Fruit fly (Drosophila melanogaster) whole organism, embryonic: ENCODE results near the gene wdb.
A peak's percentile ranks its signal among the peaks of the same experiment; 100 is the strongest.

Experiments used
- CG10209 ChIP-seq: fragments of 200-800 bp; sonication (Bioruptor generic); optimal IDR thresholded peaks from 3 replicates; lab custom pipeline; 2017; ENCODE audit warnings: missing biosample characterization, mild to moderate bottlenecking, missing genetic modification characterization, missing genetic modification reagents
- CG10462 ChIP-seq: fragments of 200-800 bp; sonication (Bioruptor generic); optimal IDR thresholded peaks from 2 replicates; lab custom pipeline; 2016; ENCODE audit warnings: missing biosample characterization, missing genetic modification characterization
- CG12071 ChIP-seq: fragments of 200-800 bp; sonication (Bioruptor generic); optimal IDR thresholded peaks from 3 replicates; lab custom pipeline; 2018; ENCODE audit warnings: missing biosample characterization, mild to moderate bottlenecking, missing genetic modification characterization
- CG12155 ChIP-seq: fragments of 200-800 bp; sonication (Bioruptor generic); optimal IDR thresholded peaks from 3 replicates; lab custom pipeline; 2016; ENCODE audit warnings: missing biosample characterization, missing genetic modification characterization
- CG13123 ChIP-seq: fragments of 200-800 bp; sonication (Bioruptor generic); optimal IDR thresholded peaks from 2 replicates; lab custom pipeline; 2016; ENCODE audit warnings: missing biosample characterization, missing genetic modification characterization
- CG13775 ChIP-seq: fragments of 200-800 bp; sonication (Bioruptor generic); optimal IDR thresholded peaks from 3 replicates; lab custom pipeline; 2017; ENCODE audit warnings: missing biosample characterization, mild to moderate bottlenecking, missing genetic modification characterization
- CG14014 ChIP-seq: fragments of 200-800 bp; sonication (Bioruptor generic); IDR thresholded peaks from 2 replicates; pipeline ENCODE4 v1.3.6; 2022; ENCODE audit warnings: missing biosample characterization, missing genetic modification characterization
- CG14710 ChIP-seq: fragments of 200-800 bp; sonication (Bioruptor generic); optimal IDR thresholded peaks from 3 replicates; lab custom pipeline; 2019; ENCODE audit warnings: missing biosample characterization, mild to moderate bottlenecking, missing genetic modification characterization, moderate library complexity
- CG1602 ChIP-seq: fragments of 200-800 bp; sonication (Bioruptor generic); optimal IDR thresholded peaks from 3 replicates; lab custom pipeline; 2016; ENCODE audit warnings: missing biosample characterization, missing genetic modification characterization
- CG1603 ChIP-seq: fragments of 200-800 bp; sonication (Bioruptor generic); optimal IDR thresholded peaks from 2 replicates; lab custom pipeline; 2019; ENCODE audit warnings: missing biosample characterization, mild to moderate bottlenecking, missing genetic modification characterization, moderate library complexity
- CG18619 ChIP-seq: fragments of 200-800 bp; sonication (Bioruptor generic); optimal IDR thresholded peaks from 3 replicates; lab custom pipeline; 2017; ENCODE audit warnings: missing biosample characterization, mild to moderate bottlenecking, missing genetic modification characterization
- CG2875 ChIP-seq: fragments of 200-800 bp; sonication (Bioruptor generic); optimal IDR thresholded peaks from 2 replicates; lab custom pipeline; 2017; ENCODE audit warnings: missing biosample characterization, mild to moderate bottlenecking, missing genetic modification characterization, missing genetic modification reagents
- CG31441 ChIP-seq: fragments of 200-800 bp; sonication (Bioruptor generic); IDR thresholded peaks from 2 replicates; pipeline ENCODE4 v1.3.6; 2022; ENCODE audit warnings: missing biosample characterization, missing genetic modification characterization
- CG32767 ChIP-seq: fragments of 200-800 bp; sonication (Bioruptor generic); IDR thresholded peaks from 2 replicates; pipeline ENCODE4 v1.3.6; 2022; ENCODE audit warnings: missing biosample characterization, missing genetic modification characterization
- CG34376 ChIP-seq: fragments of 200-800 bp; sonication (Bioruptor generic); optimal IDR thresholded peaks from 2 replicates; lab custom pipeline; 2018; ENCODE audit warnings: missing biosample characterization, mild to moderate bottlenecking, missing genetic modification characterization
- CG4617 ChIP-seq: fragments of 200-800 bp; sonication (Bioruptor generic); optimal IDR thresholded peaks from 3 replicates; lab custom pipeline; 2016; ENCODE audit warnings: missing biosample characterization, missing genetic modification characterization, borderline replicate concordance
- CG7987 ChIP-seq: fragments of 200-800 bp; sonication (Bioruptor generic); optimal IDR thresholded peaks from 2 replicates; lab custom pipeline; 2018; ENCODE audit warnings: missing biosample characterization, mild to moderate bottlenecking, missing genetic modification characterization, moderate library complexity
- Dfd ChIP-seq, 2 experiments: fragments of >200 bp; optimal IDR thresholded peaks; 2 replicates each; lab custom pipeline; 2017; ENCODE audit warnings: missing biosample characterization in 2 of 2, missing genetic modification characterization in 2 of 2
- E2f1 ChIP-seq: fragments of 200-800 bp; sonication (Bioruptor generic); IDR thresholded peaks from 2 replicates; pipeline ENCODE4 v1.3.6; 2022; ENCODE audit warnings: missing biosample characterization, missing genetic modification characterization
- Gsc ChIP-seq: fragments of 200-800 bp; sonication (Bioruptor generic); IDR thresholded peaks from 2 replicates; pipeline ENCODE4 v1.3.6; 2022; ENCODE audit warnings: missing biosample characterization, missing genetic modification characterization
- Mad ChIP-seq: fragments of 200-800 bp; sonication (Bioruptor generic); optimal IDR thresholded peaks from 2 replicates; lab custom pipeline; 2016; ENCODE audit warnings: missing biosample characterization, missing genetic modification characterization
- Nf-YC ChIP-seq: fragments of 200-800 bp; optimal IDR thresholded peaks from 3 replicates; lab custom pipeline; 2019; ENCODE audit warnings: missing biosample characterization, mild to moderate bottlenecking, missing genetic modification characterization, moderate library complexity
- Rfx ChIP-seq: fragments of 200-800 bp; sonication (Bioruptor generic); IDR thresholded peaks from 2 replicates; pipeline ENCODE4 v1.3.6; 2022; ENCODE audit warnings: missing biosample characterization, missing genetic modification characterization
- Sox102F ChIP-seq: fragments of 200-800 bp; sonication (Bioruptor generic); optimal IDR thresholded peaks from 2 replicates; lab custom pipeline; 2018; ENCODE audit warnings: missing biosample characterization, mild to moderate bottlenecking, missing genetic modification characterization, moderate library complexity
- Spps ChIP-seq: fragments of 200-800 bp; sonication (Bioruptor generic); optimal IDR thresholded peaks from 2 replicates; lab custom pipeline; 2018; ENCODE audit warnings: missing biosample characterization, mild to moderate bottlenecking, missing genetic modification characterization
- Sry-β ChIP-seq: fragments of 200-800 bp; sonication (Bioruptor generic); optimal IDR thresholded peaks from 2 replicates; lab custom pipeline; 2018; ENCODE audit warnings: missing biosample characterization, mild to moderate bottlenecking, missing genetic modification characterization, moderate library complexity
- Trl ChIP-seq, 3 experiments: fragments of >200 bp in 2 of 3; fragments of 200-800 bp in 1 of 3; sonication (Bioruptor generic) in 1 of 3; optimal IDR thresholded peaks; 2 replicates in 1 of 3; 3 replicates in 2 of 3; lab custom pipeline; 2016 to 2017; ENCODE audit warnings: missing biosample characterization in 1 of 3, missing genetic modification characterization in 1 of 3
- Vsx1 ChIP-seq: fragments of 200-800 bp; sonication (Bioruptor generic); optimal IDR thresholded peaks from 2 replicates; lab custom pipeline; 2017; ENCODE audit warnings: missing biosample characterization, mild to moderate bottlenecking, missing genetic modification characterization, missing genetic modification reagents
- abd-A ChIP-seq: fragments of 200-800 bp; sonication (Bioruptor generic); optimal IDR thresholded peaks from 3 replicates; lab custom pipeline; 2019; ENCODE audit warnings: missing biosample characterization, mild to moderate bottlenecking, missing genetic modification characterization, moderate library complexity
- bab2 ChIP-seq: fragments of 200-800 bp; sonication (Bioruptor generic); optimal IDR thresholded peaks from 2 replicates; lab custom pipeline; 2016; ENCODE audit warnings: missing biosample characterization, missing genetic modification characterization
- chinmo ChIP-seq: fragments of 200-800 bp; sonication (Bioruptor generic); IDR thresholded peaks from 4 replicates; pipeline ENCODE4 v1.3.6; 2022; ENCODE audit warnings: missing biosample characterization, missing genetic modification characterization; ENCODE audit not compliant: partially characterized antibody
- da ChIP-seq: fragments of 200-800 bp; sonication (Bioruptor generic); optimal IDR thresholded peaks from 2 replicates; lab custom pipeline; 2016; ENCODE audit warnings: missing biosample characterization, missing genetic modification characterization
- danr ChIP-seq: fragments of 200-800 bp; sonication (Bioruptor generic); IDR thresholded peaks from 2 replicates; pipeline ENCODE4 v1.3.6; 2022; ENCODE audit warnings: missing biosample characterization, missing genetic modification characterization
- ems ChIP-seq: fragments of 200-800 bp; sonication (Bioruptor generic); optimal IDR thresholded peaks from 3 replicates; lab custom pipeline; 2016; ENCODE audit warnings: missing biosample characterization, missing genetic modification characterization
- ewg ChIP-seq: fragments of 200-800 bp; sonication (Bioruptor generic); optimal IDR thresholded peaks from 3 replicates; lab custom pipeline; 2017; ENCODE audit warnings: mild to moderate bottlenecking, missing biosample characterization, missing genetic modification reagents, missing genetic modification characterization
- fd3F ChIP-seq: fragments of 200-800 bp; sonication (Bioruptor generic); optimal IDR thresholded peaks from 2 replicates; lab custom pipeline; 2018; ENCODE audit warnings: missing biosample characterization, mild to moderate bottlenecking, missing genetic modification characterization, moderate library complexity
- gem ChIP-seq: fragments of 200-800 bp; sonication (Bioruptor generic); optimal IDR thresholded peaks from 2 replicates; lab custom pipeline; 2019; ENCODE audit warnings: missing biosample characterization, mild to moderate bottlenecking, missing genetic modification characterization, moderate library complexity
- gro ChIP-seq: fragments of 200-800 bp; sonication (Bioruptor generic); optimal IDR thresholded peaks from 2 replicates; lab custom pipeline; 2016; ENCODE audit warnings: missing biosample characterization, missing genetic modification characterization
- gsb-n ChIP-seq: fragments of 200-800 bp; sonication (Bioruptor generic); optimal IDR thresholded peaks from 3 replicates; lab custom pipeline; 2018; ENCODE audit warnings: missing biosample characterization, mild to moderate bottlenecking, missing genetic modification characterization
- her ChIP-seq: fragments of 200-800 bp; sonication (Bioruptor generic); optimal IDR thresholded peaks from 2 replicates; lab custom pipeline; 2016; ENCODE audit warnings: missing biosample characterization, missing genetic modification characterization
- jing ChIP-seq: fragments of 200-800 bp; sonication (Bioruptor generic); optimal IDR thresholded peaks from 2 replicates; lab custom pipeline; 2018; ENCODE audit warnings: missing biosample characterization, mild to moderate bottlenecking, missing genetic modification characterization
- lab ChIP-seq: fragments of 200-800 bp; sonication (Bioruptor generic); optimal IDR thresholded peaks from 3 replicates; lab custom pipeline; 2017; ENCODE audit warnings: missing biosample characterization, missing genetic modification characterization, mild to moderate bottlenecking, moderate library complexity, missing genetic modification reagents
- pfk ChIP-seq: fragments of 200-800 bp; sonication (Bioruptor generic); optimal IDR thresholded peaks from 2 replicates; lab custom pipeline; 2018; ENCODE audit warnings: missing biosample characterization, mild to moderate bottlenecking, missing genetic modification characterization, moderate library complexity
- sisA ChIP-seq: fragments of 200-800 bp; sonication (Bioruptor generic); IDR thresholded peaks from 2 replicates; pipeline ENCODE4 v1.3.6; 2022; ENCODE audit warnings: missing biosample characterization, missing genetic modification characterization
- sqz ChIP-seq: fragments of 200-800 bp; sonication (Bioruptor generic); optimal IDR thresholded peaks from 3 replicates; lab custom pipeline; 2018; ENCODE audit warnings: missing biosample characterization, mild to moderate bottlenecking, missing genetic modification characterization
- ssp ChIP-seq: fragments of 200-800 bp; sonication (Bioruptor generic); IDR thresholded peaks from 2 replicates; pipeline ENCODE4 v1.3.6; 2022; ENCODE audit warnings: missing biosample characterization, missing genetic modification characterization
- tap ChIP-seq: fragments of 200-800 bp; optimal IDR thresholded peaks from 3 replicates; lab custom pipeline; 2019; ENCODE audit warnings: missing biosample characterization, mild to moderate bottlenecking, missing genetic modification characterization, moderate library complexity
- tio ChIP-seq: fragments of 200-800 bp; sonication (Bioruptor generic); optimal IDR thresholded peaks from 2 replicates; lab custom pipeline; 2017; ENCODE audit warnings: missing biosample characterization, missing genetic modification characterization, inconsistent platforms
- usp ChIP-seq: fragments of >200 bp; optimal IDR thresholded peaks from 2 replicates; lab custom pipeline; 2017; ENCODE audit warnings: missing biosample characterization, missing genetic modification characterization
- vnd ChIP-seq: fragments of 200-800 bp; sonication (Bioruptor generic); IDR thresholded peaks from 3 replicates; pipeline ENCODE4 v1.3.6; 2022; ENCODE audit warnings: missing biosample characterization, missing genetic modification characterization; ENCODE audit not compliant: partially characterized antibody
- zen2 ChIP-seq: fragments of 200-800 bp; sonication (Bioruptor generic); IDR thresholded peaks from 3 replicates; pipeline ENCODE4 v1.3.6; 2022; ENCODE audit warnings: missing biosample characterization, missing genetic modification characterization; ENCODE audit not compliant: partially characterized antibody

wdb gene

dm6 chr3R:27556972-27557371 lies 25.1 kb downstream of the wdb start (continued):
- peak; percentile 15 for TF ChIP-seq CG12071 (GFP tag; lab: Kevin White, UChicago)
- no peak for TF ChIP-seq CG10209 (GFP tag; lab: Kevin White, UChicago)
- TF ChIP-seq CG13123 (GFP tag; lab: Kevin White, UChicago) = no peak
- no peak for TF ChIP-seq Spps (tag; lab: Kevin White, UChicago)
- TF ChIP-seq CG7987 = no peak
- no peak for TF ChIP-seq CG34376 (GFP tag; lab: Kevin White, UChicago)
- no peak for TF ChIP-seq CG10462 (GFP tag; lab: Kevin White, UChicago)
- no peak for TF ChIP-seq pfk (GFP tag; lab: Kevin White, UChicago)
- no peak for TF ChIP-seq vnd
- no peak for TF ChIP-seq Mad (GFP tag; lab: Kevin White, UChicago)
- TF ChIP-seq Sry-β (GFP tag; lab: Kevin White, UChicago) = no peak
- TF ChIP-seq da = no peak
- TF ChIP-seq jing (GFP tag; lab: Kevin White, UChicago) = no peak
- no peak for TF ChIP-seq ewg (GFP tag; lab: Kevin White, UChicago)
- peak; percentile 44 for TF ChIP-seq sisA
- peak; percentile 31; the same call in 1 of the 2 replicates for TF ChIP-seq E2f1
- TF ChIP-seq tap (tag; lab: Kevin White, UChicago) = no peak
- TF ChIP-seq sqz = no peak
- TF ChIP-seq CG31441 (GFP tag; lab: Robert Waterston, UW) = no peak
- TF ChIP-seq usp (GFP tag; lab: Kevin White, UChicago) = no peak
- TF ChIP-seq CG1603 (tag; lab: Kevin White, UChicago) = no peak
- peak; percentile 68 for TF ChIP-seq CG14014 (GFP tag; lab: Robert Waterston, UW)
- TF ChIP-seq CG13775 (GFP tag; lab: Kevin White, UChicago) = no peak
- TF ChIP-seq danr (GFP tag; lab: Robert Waterston, UW) = no peak
- TF ChIP-seq Nf-YC (tag; lab: Kevin White, UChicago) = no peak
- no peak for TF ChIP-seq CG12155 (GFP tag; lab: Kevin White, UChicago)
- TF ChIP-seq chinmo (GFP tag; lab: Robert Waterston, UW) = no peak
- no peak for TF ChIP-seq Dfd (GFP tag; optimal IDR thresholded peaks at IDR 0.05; lab: Kevin White, UChicago)
- peak; percentile 17 for TF ChIP-seq ems
- peak; percentile 82 for TF ChIP-seq Rfx (GFP tag; lab: Robert Waterston, UW)
- no peak for TF ChIP-seq Vsx1
- TF ChIP-seq CG1602 (GFP tag; lab: Kevin White, UChicago) = no peak
- no peak for TF ChIP-seq abd-A
- TF ChIP-seq ssp (GFP tag; lab: Robert Waterston, UW) = 0 out of 2 replicates have a peak, but pooled peaks have one; percentile 31
- no peak for TF ChIP-seq Gsc (GFP tag; lab: Robert Waterston, UW)
- TF ChIP-seq CG14710 (tag; lab: Kevin White, UChicago) = no peak
- TF ChIP-seq her (GFP tag; lab: Kevin White, UChicago) = no peak
- no peak for TF ChIP-seq zen2 (GFP tag; lab: Robert Waterston, UW)
- TF ChIP-seq fd3F = no peak
- TF ChIP-seq Trl (optimal IDR thresholded peaks at IDR 0.05; lab: Kevin White, UChicago) = no peak
- no peak for TF ChIP-seq Trl (GFP tag; optimal IDR thresholded peaks at IDR 0.05; lab: Kevin White, UChicago)
- peak; percentile 55 for TF ChIP-seq lab (GFP tag; lab: Kevin White, UChicago)
- no peak for TF ChIP-seq CG32767 (GFP tag; lab: Robert Waterston, UW)
- no peak for TF ChIP-seq gsb-n (tag; lab: Kevin White, UChicago)
- peak; percentile 15 for TF ChIP-seq Sox102F (GFP tag; lab: Kevin White, UChicago)
- TF ChIP-seq gro (GFP tag; lab: Kevin White, UChicago) = peak; percentile 39
- no peak for TF ChIP-seq CG4617 (GFP tag; lab: Kevin White, UChicago)
- peak; percentile 41 for TF ChIP-seq gem (tag; lab: Kevin White, UChicago)
- TF ChIP-seq tio (GFP tag; lab: Kevin White, UChicago) = no peak
- peak; percentile 13 for TF ChIP-seq CG18619 (GFP tag; lab: Kevin White, UChicago)
- peak; percentile 40 for TF ChIP-seq bab2 (GFP tag; lab: Kevin White, UChicago)
- no peak for TF ChIP-seq CG2875 (GFP tag; lab: Kevin White, UChicago)
